Worm (Caenorhabditis elegans) whole organism, early embryonic: ENCODE data around the gene Y47D7A.9.

Source experiments
- B0310.2 ChIP-seq: sonication (generic microtip); optimal IDR thresholded peaks from 2 replicates; lab custom pipeline; 2016; ENCODE audit warnings: mild to moderate bottlenecking, missing genetic modification characterization, missing compliant biosample characterization
- ama-1 ChIP-seq: fragments of 150-350 bp; optimal IDR thresholded peaks from 2 replicates; lab custom pipeline; 2014
- ceh-13 ChIP-seq: fragments of 200-800 bp; sonication (Bioruptor generic); optimal IDR thresholded peaks from 2 replicates; lab custom pipeline; 2018; ENCODE audit warnings: mild to moderate bottlenecking, missing genetic modification characterization, missing compliant biosample characterization
- hmbx-1 ChIP-seq: sonication (generic microtip); optimal IDR thresholded peaks from 2 replicates; lab custom pipeline; 2016; ENCODE audit warnings: mild to moderate bottlenecking, missing genetic modification characterization, missing compliant biosample characterization
- hnd-1 ChIP-seq: sonication (generic microtip); optimal IDR thresholded peaks from 2 replicates; lab custom pipeline; 2016; ENCODE audit warnings: missing genetic modification characterization, missing compliant biosample characterization
- scrt-1 ChIP-seq: fragments of 200-800 bp; sonication (Bioruptor generic); IDR thresholded peaks from 2 replicates; pipeline ENCODE4 v1.3.6; 2022; ENCODE audit warnings: missing genetic modification characterization, missing compliant biosample characterization
- tbx-37 ChIP-seq: fragments of 200-800 bp; sonication (Bioruptor generic); conservative IDR thresholded peaks from 2 replicates; pipeline ENCODE4 v1.3.6; 2022; ENCODE audit warnings: missing genetic modification reagents, missing genetic modification characterization, missing compliant biosample characterization

DNA sequence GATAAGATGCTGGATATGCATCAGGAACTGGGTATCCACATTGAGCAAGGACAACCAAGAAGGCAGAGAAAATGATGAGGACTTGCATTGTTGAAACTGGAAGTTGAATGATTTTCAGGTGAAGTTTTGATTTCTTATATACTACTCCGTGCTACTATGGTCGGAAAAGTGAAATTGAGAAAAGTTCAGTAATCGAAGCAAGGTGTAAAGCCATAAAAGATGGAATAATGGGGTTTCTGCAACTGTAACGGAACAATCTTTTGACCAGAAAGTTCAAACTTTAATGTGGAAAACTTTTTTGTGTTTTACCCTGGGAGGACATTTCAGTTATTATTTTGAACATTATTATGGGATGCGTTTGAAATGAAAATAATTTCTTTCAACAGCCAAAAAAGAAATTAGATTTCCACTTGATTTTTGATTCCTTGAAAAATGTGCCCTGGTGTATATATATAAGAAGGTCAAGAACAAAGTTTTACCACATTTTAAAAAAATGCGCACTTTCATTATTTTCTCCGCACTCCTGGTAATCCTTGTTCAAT, at the start of gene Y47D7A.9, which contains the start of gene Y47D7A.19:
- TF ChIP-seq hmbx-1 (tag; lab: Kevin White, UChicago) (no peak), ama-1 (lab: Kevin White, UChicago) (no peak), B0310.2 (tag; lab: Kevin White, UChicago) (no peak), ceh-13 (GFP tag; lab: Kevin White, UChicago) (no peak), hnd-1 (tag; lab: Kevin White, UChicago) (no peak), scrt-1 (no peak), tbx-37 (GFP tag; lab: Robert Waterston, UW) (no peak)
